Worm (Caenorhabditis elegans) whole organism, L4/young adult: ENCODE data around the gene F14H3.3.
"Not testable (repeated sequence)": the region's sequence is repeated elsewhere in the genome, so short reads cannot be mapped to it uniquely, and the experiment has no call there.

Source experiments
- W03F9.2 ChIP-seq: fragments of 150-350 bp; optimal IDR thresholded peaks from 2 replicates; lab custom pipeline; 2014; ENCODE audit warnings: missing biosample characterization, missing genetic modification characterization
- dao-5 ChIP-seq: sonication (generic microtip); optimal IDR thresholded peaks from 2 replicates; lab custom pipeline; 2016; ENCODE audit warnings: missing genotype, missing genetic modification characterization, moderate library complexity, missing compliant biosample characterization

DNA sequence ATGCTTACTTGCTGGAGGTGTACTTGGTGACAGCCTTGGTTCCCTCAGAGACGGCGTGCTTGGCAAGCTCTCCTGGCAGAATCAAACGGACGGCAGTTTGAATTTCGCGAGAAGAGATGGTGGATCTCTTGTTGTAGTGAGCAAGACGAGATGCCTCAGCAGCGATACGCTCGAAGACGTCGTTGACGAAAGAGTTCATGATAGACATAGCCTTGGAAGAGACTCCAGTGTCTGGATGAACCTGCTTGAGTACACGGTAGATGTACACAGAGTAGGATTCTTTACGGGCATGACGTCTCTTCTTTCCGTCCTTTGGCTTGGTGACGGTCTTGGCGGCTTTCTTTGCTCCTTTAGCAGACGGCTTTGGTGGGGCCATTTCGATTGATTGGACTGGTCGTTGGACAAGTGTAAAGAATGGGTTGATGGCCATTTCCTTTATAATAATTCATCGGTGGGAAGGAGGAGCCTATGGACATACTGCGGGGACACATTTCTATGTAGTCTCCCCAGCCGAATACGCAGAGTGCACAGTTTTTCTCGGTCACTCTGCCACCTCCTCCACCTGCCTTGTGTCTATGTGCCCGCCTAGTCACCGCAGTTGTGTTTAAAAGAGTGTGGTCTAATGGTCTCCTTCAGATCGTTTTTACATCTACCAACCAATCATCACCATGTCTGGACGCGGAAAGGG is 13.0 kb downstream of the F14H3.3 start, which contains the start of the genes his-4 and his-3:
- not testable (repeated sequence) for TF ChIP-seq dao-5; W03F9.2 (tag; lab: Kevin White, UChicago)
